Fruit fly (Drosophila melanogaster): ENCODE results near the gene TMEM216.
A peak's percentile ranks its signal among the peaks of the same experiment; 100 is the strongest.

TMEM216 gene

dm6 chr3R:8715851-8716550 lies at the start of gene TMEM216:
TSS of gene TMEM216 (plus strand) at chr3R:8716243.
- TF ChIP-seq psq (optimal IDR thresholded peaks at IDR 0.05) (no peak), pan (optimal IDR thresholded peaks at IDR 0.05) (no peak), Dll (optimal IDR thresholded peaks at IDR 0.05) (no peak), usp (GFP tag; optimal IDR thresholded peaks at IDR 0.05) (no peak), CG8478 (optimal IDR thresholded peaks at IDR 0.05) (no peak), EcR (GFP tag; optimal IDR thresholded peaks at IDR 0.05) (no peak)

dm6 chr3R:8667568-8667967 lies 48.5 kb upstream of the TMEM216 start, which contains the start of gene CG8036:
TSS of gene CG8036 (plus strand) at chr3R:8667868.
- TF ChIP-seq psq (optimal IDR thresholded peaks at IDR 0.05), result no peak
- TF ChIP-seq Dll (optimal IDR thresholded peaks at IDR 0.05), result no peak
- no peak for TF ChIP-seq pan (optimal IDR thresholded peaks at IDR 0.05)
- no peak for TF ChIP-seq EcR (GFP tag; optimal IDR thresholded peaks at IDR 0.05)
- TF ChIP-seq CG8478 (optimal IDR thresholded peaks at IDR 0.05), result no peak
- TF ChIP-seq usp (GFP tag; optimal IDR thresholded peaks at IDR 0.05), result no peak

dm6 chr3R:8668024-8668856 lies 47.8 kb upstream of the TMEM216 start:
- TF ChIP-seq Dll (optimal IDR thresholded peaks at IDR 0.05), result no peak

DNA sequence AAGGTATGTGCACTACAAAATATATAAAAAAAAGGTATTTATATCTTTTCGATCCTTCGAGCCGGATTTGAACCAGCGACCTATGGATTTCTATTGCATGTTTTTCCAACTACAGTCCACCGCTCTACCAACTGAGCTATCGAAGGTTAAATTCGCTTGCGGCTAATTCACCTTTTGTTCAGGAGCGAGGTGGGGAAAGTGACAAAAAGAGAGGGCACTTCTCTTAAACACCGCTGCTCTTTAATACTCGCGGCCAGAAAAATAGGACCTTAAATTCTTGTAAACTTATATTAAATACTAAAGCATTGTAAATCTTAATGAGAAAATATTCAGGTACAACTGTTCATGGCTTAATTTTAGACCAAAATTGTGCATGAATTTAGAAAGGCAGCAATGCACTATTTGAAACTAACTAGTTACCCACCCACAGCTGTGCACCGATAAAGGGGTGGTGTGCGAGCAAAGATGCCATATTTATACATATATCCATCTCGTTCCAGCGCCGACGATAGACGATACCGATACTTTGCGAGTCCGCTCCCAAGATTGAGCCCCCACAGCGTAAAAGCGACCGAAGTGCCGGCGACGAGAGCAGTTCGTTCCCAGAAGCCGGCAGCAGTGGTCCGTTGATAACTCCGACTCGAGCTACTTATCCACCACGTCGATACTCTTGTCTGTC lies 46.9 kb upstream of the TMEM216 start:
- TF ChIP-seq usp (GFP tag; optimal IDR thresholded peaks at IDR 0.05), result no peak
- TF ChIP-seq pan (optimal IDR thresholded peaks at IDR 0.05), result no peak
- TF ChIP-seq psq (optimal IDR thresholded peaks at IDR 0.05), result no peak
- TF ChIP-seq EcR (GFP tag; optimal IDR thresholded peaks at IDR 0.05), result no peak
- TF ChIP-seq CG8478 (optimal IDR thresholded peaks at IDR 0.05), result peak; percentile 38
- TF ChIP-seq Dll (optimal IDR thresholded peaks at IDR 0.05), result no peak

DNA sequence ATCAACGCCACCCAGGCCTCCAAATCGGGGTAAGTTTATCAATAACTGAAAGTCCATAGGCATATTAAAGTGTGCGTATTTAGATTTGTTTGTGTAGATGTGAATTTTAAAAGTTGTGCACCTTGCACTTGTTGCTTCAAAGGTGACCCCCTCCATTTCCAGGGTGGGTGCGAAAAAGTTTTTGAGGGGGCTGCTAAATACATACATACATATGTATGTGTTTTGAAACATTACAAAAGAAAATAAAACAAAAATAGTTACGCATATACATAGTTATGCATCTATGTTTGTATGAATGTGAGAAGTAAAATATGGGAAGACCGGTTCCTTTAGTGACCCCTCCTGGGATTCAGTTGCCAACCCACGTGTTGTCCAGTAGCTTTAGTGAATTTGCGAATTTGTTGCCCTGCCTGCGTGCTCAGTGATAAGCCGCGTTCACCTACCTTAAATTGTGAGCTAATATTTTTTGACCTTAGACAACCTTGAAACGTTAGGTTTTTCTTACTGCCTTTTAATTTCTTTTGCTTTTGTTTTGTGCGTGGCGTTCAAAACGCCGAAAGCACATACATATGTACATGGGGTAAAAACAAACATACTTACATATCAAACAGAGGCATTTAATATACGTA lies 46.0 kb upstream of the TMEM216 start:
- TF ChIP-seq usp (GFP tag; optimal IDR thresholded peaks at IDR 0.05), result no peak
- TF ChIP-seq pan (optimal IDR thresholded peaks at IDR 0.05), result peak; percentile 58
- no peak for TF ChIP-seq psq (optimal IDR thresholded peaks at IDR 0.05)

dm6 chr3R:8670529-8671491 lies 45.2 kb upstream of the TMEM216 start, which contains the start of gene p:
TSS of gene p (minus strand) at chr3R:8670684.
- no peak for TF ChIP-seq psq (optimal IDR thresholded peaks at IDR 0.05)
- no peak for TF ChIP-seq Dll (optimal IDR thresholded peaks at IDR 0.05)
- no peak for TF ChIP-seq usp (GFP tag; optimal IDR thresholded peaks at IDR 0.05)

DNA sequence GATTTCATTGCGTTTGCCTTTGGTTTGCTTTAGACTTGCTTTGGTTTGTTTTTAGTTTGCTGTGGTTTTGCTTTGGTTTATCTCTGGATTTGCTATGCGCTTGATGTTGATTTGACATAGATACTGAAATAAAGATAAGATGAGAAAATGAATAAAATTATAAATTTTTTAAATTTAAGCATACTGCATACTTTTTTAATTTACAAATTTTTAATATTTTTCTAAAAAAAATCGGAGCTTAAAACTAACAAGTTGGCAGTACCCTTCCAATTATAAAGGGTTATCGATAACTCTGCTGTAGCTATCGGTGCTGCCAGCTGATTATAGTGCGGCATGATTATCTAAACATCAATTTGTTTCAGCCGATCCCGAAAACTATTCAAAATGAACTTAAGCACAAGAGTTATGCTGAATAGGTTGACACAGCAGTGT lies 42.2 kb upstream of the TMEM216 start, which contains the start of gene mRpL19:
mRpL19 (plus strand) TSS at position 307 of the 432 bp plus-strand sequence.
- TF ChIP-seq psq (optimal IDR thresholded peaks at IDR 0.05), result no peak
- no peak for TF ChIP-seq pan (optimal IDR thresholded peaks at IDR 0.05)
- no peak for TF ChIP-seq Dll (optimal IDR thresholded peaks at IDR 0.05)
- TF ChIP-seq usp (GFP tag; optimal IDR thresholded peaks at IDR 0.05), result no peak
- no peak for TF ChIP-seq CG8478 (optimal IDR thresholded peaks at IDR 0.05)
- TF ChIP-seq EcR (GFP tag; optimal IDR thresholded peaks at IDR 0.05), result no peak

- TF ChIP-seq pan (optimal IDR thresholded peaks at IDR 0.05) (no peak), psq (optimal IDR thresholded peaks at IDR 0.05) (no peak), CG8478 (optimal IDR thresholded peaks at IDR 0.05) (no peak), EcR (GFP tag; optimal IDR thresholded peaks at IDR 0.05) (no peak), Dll (optimal IDR thresholded peaks at IDR 0.05) (no peak), usp (GFP tag; optimal IDR thresholded peaks at IDR 0.05) (no peak)
Measured at dm6 chr3R:8676560-8677000, 39.5 kb upstream of the TMEM216 start, which contains the start of the genes Unc50, CG11755 and CG8043. TSS of gene Unc50 (minus strand) at chr3R:8676613. TSS of gene CG11755 (plus strand) at chr3R:8676915. TSS of gene CG8043 (plus strand) at chr3R:8676915.

dm6 chr3R:8679934-8680333 lies 36.1 kb upstream of the TMEM216 start, which contains the start of gene CG33325:
TSS of gene CG33325 (minus strand) at chr3R:8680034.
- TF ChIP-seq EcR (GFP tag; optimal IDR thresholded peaks at IDR 0.05) (no peak), pan (optimal IDR thresholded peaks at IDR 0.05) (no peak), usp (GFP tag; optimal IDR thresholded peaks at IDR 0.05) (no peak), CG8478 (optimal IDR thresholded peaks at IDR 0.05) (no peak), psq (optimal IDR thresholded peaks at IDR 0.05) (no peak), Dll (optimal IDR thresholded peaks at IDR 0.05) (no peak)

DNA sequence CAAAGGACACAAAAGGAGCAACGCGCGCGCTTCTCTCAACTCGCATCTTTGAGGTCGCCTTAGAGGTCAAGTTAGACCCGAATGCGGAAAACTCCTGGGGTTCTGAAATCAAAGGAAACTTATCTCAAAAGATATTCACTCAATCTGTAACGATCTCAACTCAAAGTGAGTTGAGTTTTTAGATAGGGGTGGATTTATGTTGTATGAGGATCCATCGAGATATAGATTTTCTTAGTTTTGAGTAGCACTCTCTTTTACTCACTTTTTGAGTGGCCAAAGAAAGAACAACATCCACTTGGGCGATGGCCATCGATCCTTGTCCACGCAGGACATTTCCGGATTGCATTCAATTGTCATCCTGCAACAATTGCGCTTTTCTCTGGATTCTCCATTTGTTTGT lies 35.4 kb upstream of the TMEM216 start:
- no peak for TF ChIP-seq EcR (GFP tag; optimal IDR thresholded peaks at IDR 0.05)
- TF ChIP-seq Dll (optimal IDR thresholded peaks at IDR 0.05), result no peak
- TF ChIP-seq CG8478 (optimal IDR thresholded peaks at IDR 0.05), result no peak
- no peak for TF ChIP-seq usp (GFP tag; optimal IDR thresholded peaks at IDR 0.05)
- no peak for TF ChIP-seq pan (optimal IDR thresholded peaks at IDR 0.05)
- no peak for TF ChIP-seq psq (optimal IDR thresholded peaks at IDR 0.05)
